Worm (Caenorhabditis elegans) whole organism, mixed stage, embryonic: ENCODE measurements around the gene R06B9.5.

Experiments used
- bed-3 ChIP-seq: fragments of 200-800 bp; sonication (Bioruptor generic); optimal IDR thresholded peaks from 3 replicates; lab custom pipeline; 2018; ENCODE audit warnings: mild to moderate bottlenecking, missing genetic modification characterization, moderate library complexity, missing compliant biosample characterization
- blmp-1 ChIP-seq: fragments of 150-350 bp; optimal IDR thresholded peaks from 2 replicates; lab custom pipeline; 2014; ENCODE audit warnings: missing biosample characterization, missing genetic modification characterization
- ceh-39 ChIP-seq: fragments of 150-350 bp; optimal IDR thresholded peaks from 2 replicates; lab custom pipeline; 2014; ENCODE audit warnings: missing biosample characterization, missing genetic modification characterization
- ceh-83 ChIP-seq: fragments of 200-800 bp; sonication (Bioruptor generic); optimal IDR thresholded peaks from 2 replicates; lab custom pipeline; 2018; ENCODE audit warnings: mild to moderate bottlenecking, missing genetic modification characterization, missing compliant biosample characterization
- ces-1 ChIP-seq: fragments of 150-350 bp; optimal IDR thresholded peaks from 2 replicates; lab custom pipeline; 2014; ENCODE audit warnings: missing biosample characterization, missing genetic modification reagents, missing genetic modification characterization
- cnd-1 ChIP-seq: fragments of 200-800 bp; sonication (Bioruptor generic); optimal IDR thresholded peaks from 2 replicates; lab custom pipeline; 2018; ENCODE audit warnings: mild to moderate bottlenecking, missing genetic modification characterization, missing compliant biosample characterization
- drap-1 ChIP-seq: fragments of 200-800 bp; sonication (Bioruptor generic); optimal IDR thresholded peaks from 3 replicates; lab custom pipeline; 2018; ENCODE audit warnings: mild to moderate bottlenecking, missing genetic modification characterization, missing compliant biosample characterization
- elt-1 ChIP-seq: sonication (generic microtip); optimal IDR thresholded peaks from 2 replicates; lab custom pipeline; 2017; ENCODE audit warnings: missing genetic modification characterization, mild to moderate bottlenecking, missing compliant biosample characterization, antibody characterized with exemption, moderate library complexity, borderline replicate concordance; ENCODE audit not compliant: insufficient read depth
- elt-3 ChIP-seq: fragments of 150-350 bp; optimal IDR thresholded peaks from 2 replicates; lab custom pipeline; 2014; ENCODE audit warnings: missing biosample characterization, missing genetic modification characterization
- ham-2 ChIP-seq: fragments of 200-800 bp; sonication (Bioruptor generic); optimal IDR thresholded peaks from 2 replicates; lab custom pipeline; 2018; ENCODE audit warnings: mild to moderate bottlenecking, missing genetic modification characterization, missing compliant biosample characterization
- hlh-1 ChIP-seq: fragments of 150-350 bp; optimal IDR thresholded peaks from 2 replicates; lab custom pipeline; 2014; ENCODE audit warnings: missing biosample characterization, missing genetic modification reagents, missing genetic modification characterization
- lin-13 ChIP-seq: fragments of 150-350 bp; optimal IDR thresholded peaks from 2 replicates; lab custom pipeline; 2014; ENCODE audit warnings: missing biosample characterization, missing genetic modification characterization
- lin-32 ChIP-seq: fragments of 200-800 bp; sonication (Bioruptor generic); optimal IDR thresholded peaks from 2 replicates; lab custom pipeline; 2018; ENCODE audit warnings: mild to moderate bottlenecking, missing genetic modification characterization, missing compliant biosample characterization
- lsy-2 ChIP-seq: fragments of 150-350 bp; optimal IDR thresholded peaks from 2 replicates; lab custom pipeline; 2014; ENCODE audit warnings: missing biosample characterization, missing genetic modification characterization
- mab-5 ChIP-seq: fragments of 150-350 bp; optimal IDR thresholded peaks from 2 replicates; lab custom pipeline; 2014; ENCODE audit warnings: missing biosample characterization, missing genetic modification characterization
- mep-1 ChIP-seq: fragments of 150-350 bp; optimal IDR thresholded peaks from 2 replicates; lab custom pipeline; 2017; ENCODE audit warnings: missing biosample characterization, missing genetic modification reagents, missing genetic modification characterization, inconsistent platforms
- nhr-2 ChIP-seq: fragments of 150-350 bp; optimal IDR thresholded peaks from 2 replicates; lab custom pipeline; 2014; ENCODE audit warnings: missing biosample characterization, missing genetic modification characterization
- nhr-237 ChIP-seq: fragments of 150-350 bp; optimal IDR thresholded peaks from 2 replicates; lab custom pipeline; 2014; ENCODE audit warnings: missing biosample characterization, missing genetic modification characterization
- nhr-28 ChIP-seq: fragments of 150-350 bp; optimal IDR thresholded peaks from 2 replicates; lab custom pipeline; 2014; ENCODE audit warnings: missing biosample characterization, missing genetic modification characterization
- nhr-76 ChIP-seq: sonication (generic microtip); optimal IDR thresholded peaks from 2 replicates; lab custom pipeline; 2017; ENCODE audit warnings: missing biosample characterization, missing genetic modification characterization
- pha-4 ChIP-seq: fragments of 150-350 bp; optimal IDR thresholded peaks from 2 replicates; lab custom pipeline; 2018; ENCODE audit warnings: missing biosample characterization, missing genetic modification reagents, missing genetic modification characterization
- sem-2 ChIP-seq: fragments of 200-800 bp; sonication (Bioruptor generic); optimal IDR thresholded peaks from 2 replicates; lab custom pipeline; 2018; ENCODE audit warnings: mild to moderate bottlenecking, missing genetic modification characterization, missing compliant biosample characterization
- snpc-4 ChIP-seq: fragments of 150-350 bp; optimal IDR thresholded peaks from 2 replicates; lab custom pipeline; 2014; ENCODE audit warnings: missing biosample characterization, missing genetic modification characterization
- sptf-1 ChIP-seq: sonication (generic microtip); optimal IDR thresholded peaks from 2 replicates; lab custom pipeline; 2017; ENCODE audit warnings: mild to moderate bottlenecking, missing genetic modification characterization, moderate library complexity, missing compliant biosample characterization
- tbx-8 ChIP-seq: fragments of 200-800 bp; sonication (Bioruptor generic); optimal IDR thresholded peaks from 2 replicates; lab custom pipeline; 2018; ENCODE audit warnings: mild to moderate bottlenecking, missing genetic modification characterization, moderate library complexity, missing compliant biosample characterization
- unc-120 ChIP-seq: sonication (generic microtip); optimal IDR thresholded peaks from 2 replicates; lab custom pipeline; 2017; ENCODE audit warnings: missing genetic modification characterization, missing compliant biosample characterization; ENCODE audit not compliant: poor library complexity, severe bottlenecking
- unc-39 ChIP-seq: fragments of 150-350 bp; optimal IDR thresholded peaks from 2 replicates; lab custom pipeline; 2014; ENCODE audit warnings: missing biosample characterization, missing genetic modification characterization
- unc-62 ChIP-seq: fragments of 150-350 bp; optimal IDR thresholded peaks from 2 replicates; lab custom pipeline; 2014; ENCODE audit warnings: missing biosample characterization, missing genetic modification reagents, missing genetic modification characterization
- zip-8 ChIP-seq: fragments of 150-350 bp; optimal IDR thresholded peaks from 2 replicates; lab custom pipeline; 2014; ENCODE audit warnings: missing biosample characterization, missing genetic modification characterization
- ztf-11 ChIP-seq: fragments of 150-350 bp; optimal IDR thresholded peaks from 2 replicates; lab custom pipeline; 2014; ENCODE audit warnings: missing biosample characterization, missing genetic modification characterization

Gene R06B9.5

DNA sequence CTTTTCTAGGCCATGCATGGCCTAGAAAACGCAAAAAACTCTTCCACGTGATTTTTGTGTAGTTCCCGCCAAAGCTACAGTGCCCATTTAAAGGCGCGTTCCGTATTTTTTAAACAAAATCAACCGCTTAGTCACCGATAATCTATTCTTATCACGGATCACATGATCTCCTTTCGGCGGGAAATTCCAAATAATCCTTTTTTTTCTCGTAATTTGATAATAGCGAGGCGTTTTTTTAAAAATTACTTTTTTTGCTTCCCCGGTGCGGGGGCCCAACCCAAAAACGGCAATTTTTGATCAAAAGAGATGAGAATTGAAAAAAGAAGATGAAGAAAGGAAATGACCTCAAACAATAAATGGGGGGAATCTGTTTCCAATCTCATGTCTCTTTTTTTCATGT lies 14.9 kb downstream of the R06B9.5 start:
- TF ChIP-seq sem-2 (GFP tag; lab: Kevin White, UChicago): no peak
- no peak for TF ChIP-seq unc-39 (tag; lab: Kevin White, UChicago)
- TF ChIP-seq ceh-39: no peak
- TF ChIP-seq hlh-1 (tag; lab: Kevin White, UChicago): no peak
- no peak for TF ChIP-seq unc-120 (tag; lab: Kevin White, UChicago)
- no peak for TF ChIP-seq mep-1
- no peak for TF ChIP-seq nhr-2 (tag; lab: Kevin White, UChicago)
- TF ChIP-seq nhr-237: no peak
- TF ChIP-seq sptf-1: no peak

DNA sequence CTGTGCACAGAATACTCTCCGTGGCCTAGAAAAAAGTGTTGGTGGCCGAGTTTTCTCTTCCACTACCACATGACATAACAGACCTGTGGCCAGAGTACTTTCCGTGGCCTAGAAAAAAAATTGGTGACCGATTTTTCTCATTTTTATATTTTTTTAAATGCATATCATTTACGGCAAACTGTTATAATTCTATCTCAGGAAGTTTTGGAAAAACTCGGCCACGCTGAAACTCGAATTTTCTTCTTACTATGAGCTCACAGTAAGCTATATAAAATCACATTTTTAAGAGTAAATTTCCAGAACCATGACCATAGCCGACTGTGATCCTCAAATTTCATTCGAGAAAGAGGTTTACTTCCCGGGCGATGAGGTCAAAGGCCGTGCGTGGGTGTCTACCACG lies 15.9 kb downstream of the R06B9.5 start, which contains the start of gene arrd-14:
TSS of gene arrd-14 (plus strand) at position 301 of the 400 bp plus-strand sequence.
- no peak for TF ChIP-seq blmp-1
- TF ChIP-seq sptf-1: no peak
- no peak for TF ChIP-seq pha-4 (tag; lab: Kevin White, UChicago)
- TF ChIP-seq drap-1 (GFP tag; lab: Kevin White, UChicago): no peak
- no peak for TF ChIP-seq snpc-4 (tag; lab: Kevin White, UChicago)
- no peak for TF ChIP-seq mep-1
- no peak for TF ChIP-seq lsy-2 (tag; lab: Kevin White, UChicago)
- TF ChIP-seq mab-5 (tag; lab: Kevin White, UChicago): no peak
- no peak for TF ChIP-seq unc-62 (GFP tag; lab: Kevin White, UChicago)
- no peak for TF ChIP-seq ceh-39
- TF ChIP-seq lin-13 (tag; lab: Kevin White, UChicago): no peak

DNA sequence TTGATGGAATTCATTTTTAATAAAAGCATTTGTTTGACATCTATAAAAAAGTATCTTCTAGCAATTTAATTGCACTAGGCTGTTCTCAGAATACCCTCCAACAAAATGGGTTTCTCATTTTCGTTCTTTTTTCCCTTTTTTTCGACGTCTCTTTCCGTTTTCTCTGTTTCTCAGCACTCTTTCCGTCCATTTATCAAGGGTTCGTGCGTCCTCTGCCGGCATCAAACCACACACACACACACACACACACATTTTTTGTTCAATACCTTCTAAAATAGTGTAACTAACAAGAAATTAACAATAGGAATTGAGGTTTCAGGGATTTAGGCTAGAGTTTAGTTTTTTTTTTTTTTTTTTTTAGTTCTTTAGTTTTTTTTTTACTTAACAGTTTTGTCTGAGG lies 20.1 kb downstream of the R06B9.5 start:
- TF ChIP-seq zip-8 (tag; lab: Kevin White, UChicago) (no peak), elt-1 (tag; lab: Kevin White, UChicago) (no peak), unc-39 (tag; lab: Kevin White, UChicago) (no peak), snpc-4 (tag; lab: Kevin White, UChicago) (no peak), pha-4 (tag; lab: Kevin White, UChicago) (no peak), nhr-2 (tag; lab: Kevin White, UChicago) (no peak), ceh-83 (GFP tag; lab: Kevin White, UChicago) (no peak), ztf-11 (tag; lab: Kevin White, UChicago) (no peak), drap-1 (GFP tag; lab: Kevin White, UChicago) (no peak), elt-3 (tag; lab: Kevin White, UChicago) (no peak), lin-32 (GFP tag; lab: Kevin White, UChicago) (no peak), ham-2 (GFP tag; lab: Kevin White, UChicago) (no peak), tbx-8 (GFP tag; lab: Kevin White, UChicago) (no peak), cnd-1 (no peak), ceh-39 (no peak), lsy-2 (tag; lab: Kevin White, UChicago) (no peak), lin-13 (tag; lab: Kevin White, UChicago) (no peak), bed-3 (no peak)

ce11 chrII:13758108-13758507 lies 22.0 kb downstream of the R06B9.5 start, which contains the start of gene arrd-13:
Gene arrd-13 (plus strand): TSS chrII:13758408.
- no peak for TF ChIP-seq unc-39 (tag; lab: Kevin White, UChicago)
- no peak for TF ChIP-seq ztf-11 (tag; lab: Kevin White, UChicago)
- TF ChIP-seq nhr-76 (tag; lab: Kevin White, UChicago): no peak
- TF ChIP-seq sptf-1: no peak
- TF ChIP-seq drap-1 (GFP tag; lab: Kevin White, UChicago): no peak
- TF ChIP-seq mep-1: no peak
- TF ChIP-seq ces-1: no peak
- no peak for TF ChIP-seq lsy-2 (tag; lab: Kevin White, UChicago)
- TF ChIP-seq sem-2 (GFP tag; lab: Kevin White, UChicago): no peak
- no peak for TF ChIP-seq ceh-83 (GFP tag; lab: Kevin White, UChicago)
- TF ChIP-seq unc-62 (GFP tag; lab: Kevin White, UChicago): no peak
- no peak for TF ChIP-seq unc-120 (tag; lab: Kevin White, UChicago)
- TF ChIP-seq, all 35 proteins: peak for 0

DNA sequence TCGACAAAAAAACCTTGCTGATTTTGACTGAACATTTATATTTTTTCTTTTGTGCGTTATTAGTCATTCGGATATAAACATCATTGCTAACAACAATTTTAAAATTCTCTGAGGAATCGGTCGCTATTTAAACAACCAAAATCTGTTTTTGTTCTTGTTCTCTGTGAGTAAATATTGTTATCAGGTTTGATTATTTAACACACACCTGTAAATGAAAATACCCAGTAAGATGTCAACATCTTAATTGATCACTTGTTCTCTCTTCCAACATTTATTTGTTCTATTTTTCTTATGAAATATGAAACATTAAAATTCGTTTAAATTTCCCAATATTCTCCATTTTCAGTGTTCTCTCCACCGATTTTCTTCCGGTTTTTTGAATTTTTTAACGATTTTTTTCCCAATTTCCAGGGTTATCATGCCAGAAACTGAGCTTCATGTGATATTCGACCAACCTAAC lies 26.9 kb downstream of the R06B9.5 start, which contains the start of gene arrd-11:
TSS of gene arrd-11 (plus strand) at position 410 of the 460 bp plus-strand sequence.
- TF ChIP-seq blmp-1 (no peak), lin-13 (tag; lab: Kevin White, UChicago) (no peak), lin-32 (GFP tag; lab: Kevin White, UChicago) (no peak), snpc-4 (tag; lab: Kevin White, UChicago) (no peak), nhr-28 (tag; lab: Kevin White, UChicago) (no peak), lsy-2 (tag; lab: Kevin White, UChicago) (no peak), mep-1 (no peak), mab-5 (tag; lab: Kevin White, UChicago) (no peak), tbx-8 (GFP tag; lab: Kevin White, UChicago) (no peak), sem-2 (GFP tag; lab: Kevin White, UChicago) (no peak), hlh-1 (tag; lab: Kevin White, UChicago) (no peak), ztf-11 (tag; lab: Kevin White, UChicago) (no peak), nhr-76 (tag; lab: Kevin White, UChicago) (no peak)
